Fruit fly (Drosophila melanogaster) whole organism, embryonic: ENCODE data around the gene CG10365.

ENCODE experiments used
- Atf3 ChIP-seq: fragments of 200-800 bp; sonication (Bioruptor generic); optimal IDR thresholded peaks from 3 replicates; lab custom pipeline; 2016; ENCODE audit warnings: missing biosample characterization, missing genetic modification characterization
- CG10267 ChIP-seq: fragments of 200-800 bp; sonication (Bioruptor generic); optimal IDR thresholded peaks from 2 replicates; lab custom pipeline; 2018; ENCODE audit warnings: missing biosample characterization, mild to moderate bottlenecking, missing genetic modification characterization, moderate library complexity
- CG11085 ChIP-seq: fragments of 200-800 bp; sonication (Bioruptor generic); IDR thresholded peaks from 2 replicates; pipeline ENCODE4 v1.3.6; 2022; ENCODE audit warnings: missing biosample characterization, missing genetic modification characterization
- CG13123 ChIP-seq: fragments of 200-800 bp; sonication (Bioruptor generic); optimal IDR thresholded peaks from 2 replicates; lab custom pipeline; 2016; ENCODE audit warnings: missing biosample characterization, missing genetic modification characterization
- CG14965 ChIP-seq: fragments of 200-800 bp; sonication (Bioruptor generic); optimal IDR thresholded peaks from 2 replicates; lab custom pipeline; 2016; ENCODE audit warnings: missing biosample characterization, missing genetic modification characterization, borderline replicate concordance
- CG16813 ChIP-seq: fragments of 200-800 bp; sonication (Bioruptor generic); IDR thresholded peaks from 3 replicates; pipeline ENCODE4 v1.3.6; 2022; ENCODE audit warnings: missing biosample characterization, missing genetic modification characterization; ENCODE audit not compliant: partially characterized antibody
- CG17359 ChIP-seq: fragments of 200-800 bp; sonication (Bioruptor generic); optimal IDR thresholded peaks from 3 replicates; lab custom pipeline; 2018; ENCODE audit warnings: missing biosample characterization, mild to moderate bottlenecking, missing genetic modification characterization, moderate library complexity
- CG17802 ChIP-seq: fragments of 200-800 bp; sonication (Bioruptor generic); optimal IDR thresholded peaks from 2 replicates; lab custom pipeline; 2018; ENCODE audit warnings: missing biosample characterization, mild to moderate bottlenecking, missing genetic modification characterization, moderate library complexity
- CG18764 ChIP-seq: fragments of 200-800 bp; sonication (Bioruptor generic); optimal IDR thresholded peaks from 3 replicates; lab custom pipeline; 2016; ENCODE audit warnings: missing biosample characterization, missing genetic modification characterization
- CG2199 ChIP-seq: fragments of 200-800 bp; sonication (Bioruptor generic); IDR thresholded peaks from 3 replicates; pipeline ENCODE4 v1.3.6; 2022; ENCODE audit warnings: missing biosample characterization, missing genetic modification characterization
- CG4360 ChIP-seq: fragments of 200-800 bp; sonication (Bioruptor generic); IDR thresholded peaks from 2 replicates; pipeline ENCODE4 v1.3.6; 2022; ENCODE audit warnings: missing biosample characterization, missing genetic modification characterization
- CG7372 ChIP-seq: fragments of 200-800 bp; sonication (Bioruptor generic); IDR thresholded peaks from 2 replicates; pipeline ENCODE4 v1.3.6; 2022; ENCODE audit warnings: missing biosample characterization, missing genetic modification characterization
- CG8359 ChIP-seq: fragments of 200-800 bp; sonication (Bioruptor generic); optimal IDR thresholded peaks from 2 replicates; lab custom pipeline; 2017; ENCODE audit warnings: missing biosample characterization, mild to moderate bottlenecking, missing genetic modification characterization, borderline replicate concordance
- CG8478 ChIP-seq: fragments of >200 bp; optimal IDR thresholded peaks from 2 replicates; lab custom pipeline; 2018
- D19A ChIP-seq: fragments of 200-800 bp; optimal IDR thresholded peaks from 3 replicates; lab custom pipeline; 2019; ENCODE audit warnings: missing biosample characterization, mild to moderate bottlenecking, missing genetic modification characterization, moderate library complexity
- Dek ChIP-seq: fragments of 200-800 bp; sonication (Bioruptor generic); optimal IDR thresholded peaks from 3 replicates; lab custom pipeline; 2019; ENCODE audit warnings: missing biosample characterization, mild to moderate bottlenecking, missing genetic modification characterization, moderate library complexity
- Dref ChIP-seq: fragments of 200-800 bp; sonication (Bioruptor generic); IDR thresholded peaks from 2 replicates; pipeline ENCODE4 v1.3.6; 2022; ENCODE audit warnings: missing biosample characterization, missing genetic modification characterization
- Elba2 ChIP-seq: fragments of 200-800 bp; sonication (Bioruptor generic); optimal IDR thresholded peaks from 3 replicates; lab custom pipeline; 2016; ENCODE audit warnings: missing biosample characterization, missing genetic modification characterization
- Ets65A ChIP-seq: fragments of 200-800 bp; sonication (Bioruptor generic); peaks from one replicate; lab custom pipeline; 2016; ENCODE audit warnings: missing biosample characterization, missing genetic modification characterization
- HmgZ ChIP-seq: fragments of 200-800 bp; sonication (Bioruptor generic); optimal IDR thresholded peaks from 2 replicates; lab custom pipeline; 2018; ENCODE audit warnings: missing biosample characterization, mild to moderate bottlenecking, missing genetic modification characterization
- Hr78 ChIP-seq, 2 experiments: fragments of 200-800 bp in 1 of 2; fragments of >200 bp in 1 of 2; sonication (Bioruptor generic) in 1 of 2; optimal IDR thresholded peaks; 2 replicates each; lab custom pipeline; 2017 to 2019; ENCODE audit warnings: missing biosample characterization in 2 of 2, missing genetic modification characterization in 2 of 2, mild to moderate bottlenecking in 1 of 2, moderate library complexity in 1 of 2
- MTF-1 ChIP-seq: fragments of 200-800 bp; sonication (Bioruptor generic); optimal IDR thresholded peaks from 2 replicates; lab custom pipeline; 2018; ENCODE audit warnings: missing biosample characterization, mild to moderate bottlenecking, missing genetic modification characterization, borderline replicate concordance
- Med ChIP-seq: fragments of 200-800 bp; sonication (Bioruptor generic); peaks from one replicate; lab custom pipeline; 2016; ENCODE audit warnings: missing biosample characterization, missing genetic modification characterization, mild to moderate bottlenecking, inconsistent platforms, moderate library complexity
- Pdp1 ChIP-seq, 2 experiments: fragments of 200-800 bp; sonication (Bioruptor generic); optimal IDR thresholded peaks; 3 replicates each; lab custom pipeline; 2016; ENCODE audit warnings: missing biosample characterization in 2 of 2, missing genetic modification characterization in 2 of 2, mild to moderate bottlenecking in 1 of 2, moderate library complexity in 1 of 2
- Sry-β ChIP-seq: fragments of 200-800 bp; sonication (Bioruptor generic); optimal IDR thresholded peaks from 2 replicates; lab custom pipeline; 2018; ENCODE audit warnings: missing biosample characterization, mild to moderate bottlenecking, missing genetic modification characterization, moderate library complexity
- Xbp1 ChIP-seq: fragments of 200-800 bp; sonication (Bioruptor generic); optimal IDR thresholded peaks from 3 replicates; lab custom pipeline; 2016; ENCODE audit warnings: missing biosample characterization, mild to moderate bottlenecking, missing genetic modification characterization
- ase ChIP-seq: fragments of 200-800 bp; sonication (Bioruptor generic); IDR thresholded peaks from 3 replicates; pipeline ENCODE4 v1.3.6; 2022; ENCODE audit warnings: missing biosample characterization, missing genetic modification characterization
- br ChIP-seq: fragments of >200 bp; optimal IDR thresholded peaks from 2 replicates; lab custom pipeline; 2017
- bsh ChIP-seq, 2 experiments: fragments of 200-800 bp; sonication (Bioruptor generic); optimal IDR thresholded peaks; 2 replicates each; lab custom pipeline; 2017 to 2018; ENCODE audit warnings: mild to moderate bottlenecking in 2 of 2, missing biosample characterization in 2 of 2, missing genetic modification characterization in 2 of 2, moderate library complexity in 1 of 2
- crc ChIP-seq: fragments of 200-800 bp; sonication (Bioruptor generic); optimal IDR thresholded peaks from 2 replicates; lab custom pipeline; 2016; ENCODE audit warnings: missing biosample characterization, missing genetic modification characterization
- ewg ChIP-seq: fragments of 200-800 bp; sonication (Bioruptor generic); optimal IDR thresholded peaks from 3 replicates; lab custom pipeline; 2017; ENCODE audit warnings: mild to moderate bottlenecking, missing biosample characterization, missing genetic modification reagents, missing genetic modification characterization
- exex ChIP-seq: fragments of 200-800 bp; sonication (Bioruptor generic); optimal IDR thresholded peaks from 4 replicates; lab custom pipeline; 2018; ENCODE audit warnings: missing biosample characterization, mild to moderate bottlenecking, missing genetic modification characterization, moderate library complexity
- grn ChIP-seq: fragments of 200-800 bp; sonication (Bioruptor generic); optimal IDR thresholded peaks from 3 replicates; lab custom pipeline; 2017; ENCODE audit warnings: missing biosample characterization, missing genetic modification characterization
- gro ChIP-seq: fragments of 200-800 bp; sonication (Bioruptor generic); optimal IDR thresholded peaks from 2 replicates; lab custom pipeline; 2016; ENCODE audit warnings: missing biosample characterization, missing genetic modification characterization
- hb ChIP-seq: fragments of 200-800 bp; sonication (Bioruptor generic); IDR thresholded peaks from 3 replicates; pipeline ENCODE4 v1.3.6; 2022; ENCODE audit warnings: missing biosample characterization, missing genetic modification characterization; ENCODE audit not compliant: partially characterized antibody
- nom ChIP-seq: fragments of 200-800 bp; sonication (Bioruptor generic); optimal IDR thresholded peaks from 2 replicates; lab custom pipeline; 2017; ENCODE audit warnings: missing biosample characterization, missing genetic modification characterization, mild to moderate bottlenecking, moderate library complexity, missing genetic modification reagents
- pb ChIP-seq: fragments of 200-800 bp; sonication (Bioruptor generic); optimal IDR thresholded peaks from 3 replicates; lab custom pipeline; 2016; ENCODE audit warnings: missing biosample characterization, missing genetic modification characterization
- sc ChIP-seq, 3 experiments: fragments of >200 bp in 2 of 3; fragments of 200-800 bp in 1 of 3; sonication (Bioruptor generic) in 1 of 3; optimal IDR thresholded peaks; 2 replicates in 2 of 3; 3 replicates in 1 of 3; lab custom pipeline; 2017; ENCODE audit warnings: mild to moderate bottlenecking in 1 of 3, missing biosample characterization in 1 of 3, missing genetic modification characterization in 1 of 3, missing genetic modification reagents in 1 of 3
- sens ChIP-seq: fragments of 200-800 bp; sonication (Bioruptor generic); peaks from one replicate; lab custom pipeline; 2016; ENCODE audit warnings: missing biosample characterization, missing genetic modification characterization
- slou ChIP-seq: fragments of 200-800 bp; sonication (Bioruptor generic); optimal IDR thresholded peaks from 3 replicates; lab custom pipeline; 2016; ENCODE audit warnings: missing biosample characterization, missing genetic modification characterization
- so ChIP-seq: fragments of 200-800 bp; sonication (Bioruptor generic); IDR thresholded peaks from 3 replicates; pipeline ENCODE4 v1.3.6; 2022; ENCODE audit warnings: missing biosample characterization, missing genetic modification characterization
- sug ChIP-seq: fragments of 200-800 bp; optimal IDR thresholded peaks from 2 replicates; lab custom pipeline; 2019; ENCODE audit warnings: missing biosample characterization, mild to moderate bottlenecking, missing genetic modification characterization, moderate library complexity
- wdn ChIP-seq: fragments of 200-800 bp; sonication (Bioruptor generic); IDR thresholded peaks from 2 replicates; pipeline ENCODE4 v1.3.6; 2022; ENCODE audit warnings: missing biosample characterization, missing genetic modification characterization
- wek ChIP-seq: fragments of 200-800 bp; sonication (Bioruptor generic); optimal IDR thresholded peaks from 3 replicates; lab custom pipeline; 2018; ENCODE audit warnings: missing biosample characterization, mild to moderate bottlenecking, missing genetic modification characterization, moderate library complexity
- z ChIP-seq: fragments of 200-800 bp; sonication (Bioruptor generic); IDR thresholded peaks from 3 replicates; pipeline ENCODE4 v1.3.6; 2022; ENCODE audit warnings: missing biosample characterization, missing genetic modification characterization
- zen2 ChIP-seq: fragments of 200-800 bp; sonication (Bioruptor generic); IDR thresholded peaks from 3 replicates; pipeline ENCODE4 v1.3.6; 2022; ENCODE audit warnings: missing biosample characterization, missing genetic modification characterization; ENCODE audit not compliant: partially characterized antibody

Gene CG10365

DNA sequence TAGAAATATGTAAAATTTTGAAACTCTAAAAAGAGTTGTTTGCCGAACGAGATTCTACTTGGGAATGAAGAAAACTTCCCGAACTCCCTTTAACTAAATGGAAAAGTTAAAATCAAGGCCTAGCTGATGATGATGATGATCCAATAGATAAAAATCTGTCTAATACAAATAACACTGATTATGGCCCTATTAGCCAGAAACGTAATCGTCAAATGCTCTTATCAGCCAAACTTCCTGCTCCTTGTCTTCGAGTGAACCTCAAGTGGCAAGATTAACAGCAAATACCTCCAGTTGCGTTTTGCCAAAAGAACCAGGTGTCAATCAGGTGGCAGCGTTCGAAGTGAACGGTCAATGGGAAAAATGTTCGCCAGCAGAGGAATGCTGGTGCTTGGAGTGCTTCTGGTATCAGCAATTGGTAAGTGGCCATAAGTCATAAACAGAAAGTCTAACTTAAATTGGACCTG lies 22.8 kb upstream of the CG10365 start, which contains the start of the genes CG31468 and Gba1a:
Gene CG31468, minus strand, starts transcription at position 51 of the 464 bp plus-strand sequence.
Gene Gba1a, plus strand, starts transcription at position 318 of the 464 bp plus-strand sequence.
- TF ChIP-seq CG11085 (GFP tag; lab: Robert Waterston, UW) (no peak), Hr78 (GFP tag; optimal IDR thresholded peaks at IDR 0.05; lab: Kevin White, UChicago) (no peak), wdn (GFP tag; lab: Robert Waterston, UW) (no peak), Sry-β (GFP tag; lab: Kevin White, UChicago) (no peak), ewg (GFP tag; lab: Kevin White, UChicago) (no peak), Dek (tag; lab: Kevin White, UChicago) (no peak), CG8478 (lab: Kevin White, UChicago) (no peak), sc (optimal IDR thresholded peaks at IDR 0.05; lab: Kevin White, UChicago) (no peak), sc (GFP tag; optimal IDR thresholded peaks at IDR 0.05; lab: Kevin White, UChicago) (no peak), exex (tag; lab: Kevin White, UChicago) (peak; percentile 72), crc (GFP tag; lab: Kevin White, UChicago) (no peak), CG18764 (GFP tag; lab: Kevin White, UChicago) (no peak), hb (no peak), CG8359 (no peak), CG16813 (GFP tag; lab: Robert Waterston, UW) (no peak), sens (GFP tag; lab: Kevin White, UChicago) (no peak), HmgZ (tag; lab: Kevin White, UChicago) (no peak), Atf3 (GFP tag; lab: Kevin White, UChicago) (no peak), Elba2 (peak; percentile 28), CG7372 (GFP tag; lab: Robert Waterston, UW) (no peak), MTF-1 (GFP tag; lab: Kevin White, UChicago) (no peak), sug (tag; lab: Kevin White, UChicago) (peak; percentile 26)

dm6 chr3R:23702461-23702860 lies 20.7 kb upstream of the CG10365 start, which contains the start of gene Qsox4:
TSS of gene Qsox4 (plus strand) at chr3R:23702761.
- TF ChIP-seq wek (GFP tag; lab: Kevin White, UChicago) (no peak), ase (GFP tag; lab: Robert Waterston, UW) (no peak), so (no peak), Dref (GFP tag; lab: Robert Waterston, UW) (no peak), br (lab: Kevin White, UChicago) (no peak), CG4360 (no peak), crc (GFP tag; lab: Kevin White, UChicago) (no peak), slou (GFP tag; lab: Kevin White, UChicago) (no peak), bsh (GFP tag; optimal IDR thresholded peaks at IDR 0.05; lab: Kevin White, UChicago) (no peak), CG13123 (GFP tag; lab: Kevin White, UChicago) (no peak), gro (GFP tag; lab: Kevin White, UChicago) (no peak), nom (GFP tag; lab: Kevin White, UChicago) (no peak)
- TF ChIP-seq, all 482 proteins: peak for 0

DNA sequence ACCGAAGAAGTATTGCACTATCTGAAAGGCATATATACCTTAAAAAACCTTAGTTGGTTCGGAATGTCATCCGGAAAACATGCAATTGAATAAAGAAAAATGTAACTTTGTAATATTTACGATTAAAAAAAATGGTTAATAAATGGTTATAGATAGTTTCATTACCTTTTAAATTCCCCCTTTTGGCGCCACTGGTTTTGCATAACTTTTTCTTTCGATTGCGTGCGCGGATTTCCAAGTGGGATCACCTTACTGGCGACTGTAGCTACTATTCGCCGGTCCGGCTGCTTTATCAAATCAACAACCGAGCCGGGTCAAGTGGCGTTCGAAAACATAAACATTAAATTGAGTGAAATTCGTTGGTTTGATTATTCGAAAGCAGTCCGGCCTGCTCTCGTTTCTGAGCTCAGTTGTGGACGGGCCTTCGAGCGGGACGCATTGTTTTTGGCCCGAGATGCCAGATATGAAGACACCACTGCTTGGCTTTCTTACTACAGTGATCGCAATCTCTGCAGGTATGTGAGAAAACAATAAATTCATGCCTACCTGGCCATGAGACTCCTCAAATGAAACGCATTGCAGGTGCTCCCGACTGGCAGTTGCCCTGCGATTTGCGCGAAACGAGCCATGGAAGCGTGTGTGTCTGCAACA lies 18.6 kb upstream of the CG10365 start, which contains the start of gene Gba1b:
Gene Gba1b, plus strand, starts transcription at position 422 of the 651 bp plus-strand sequence.
- TF ChIP-seq CG10267: no peak
- TF ChIP-seq pb: no peak
- TF ChIP-seq CG14965 (GFP tag; lab: Kevin White, UChicago): no peak
- 0 out of 3 replicates have a peak, but pooled peaks have one; percentile 12 for TF ChIP-seq zen2 (GFP tag; lab: Robert Waterston, UW)
- no peak for TF ChIP-seq Xbp1 (GFP tag; lab: Kevin White, UChicago)
- TF ChIP-seq CG2199 (GFP tag; lab: Robert Waterston, UW): 0 out of 3 replicates have a peak, but pooled peaks have one; percentile 61
- peak; percentile 75 for TF ChIP-seq CG17802 (tag; lab: Kevin White, UChicago)
- peak; percentile 68 for TF ChIP-seq Ets65A (GFP tag; lab: Kevin White, UChicago)
- TF ChIP-seq sens (GFP tag; lab: Kevin White, UChicago): peak; percentile 81
- peak; percentile 63 for TF ChIP-seq Med
- peak; percentile 89 for TF ChIP-seq z (GFP tag; lab: Robert Waterston, UW)
- TF ChIP-seq D19A (tag; lab: Kevin White, UChicago): peak; percentile 38
- TF ChIP-seq CG17359 (tag; lab: Kevin White, UChicago): peak; percentile 3
- TF ChIP-seq grn (GFP tag; lab: Kevin White, UChicago): peak; percentile 63
- peak in 1 of 2 experiments; percentile 68 for TF ChIP-seq Hr78 (GFP tag; optimal IDR thresholded peaks at IDR 0.05; lab: Kevin White, UChicago)
- TF ChIP-seq Pdp1 (GFP tag; optimal IDR thresholded peaks at IDR 0.05; lab: Kevin White, UChicago): peak in 1 of 2 experiments; percentile 84
